Worm (Caenorhabditis elegans) whole organism, L1 larva: ENCODE measurements around the gene str-43.

Experiments used
- ama-1 ChIP-seq: fragments of 150-350 bp; optimal IDR thresholded peaks from 2 replicates; lab custom pipeline; 2014
- ces-1 ChIP-seq: fragments of 150-350 bp; optimal IDR thresholded peaks from 2 replicates; lab custom pipeline; 2014; ENCODE audit warnings: missing biosample characterization, missing genetic modification reagents, missing genetic modification characterization
- dpl-1 ChIP-seq, 3 experiments: fragments of 150-350 bp in 2 of 3; sonication (generic microtip) in 1 of 3; optimal IDR thresholded peaks; 2 replicates each; lab custom pipeline; 2014 to 2017; ENCODE audit warnings: missing biosample characterization in 3 of 3, missing genetic modification characterization in 3 of 3, missing genetic modification reagents in 3 of 3
- elt-2 ChIP-seq: sonication (generic microtip); optimal IDR thresholded peaks from 2 replicates; lab custom pipeline; 2016; ENCODE audit warnings: missing genetic modification characterization, mild to moderate bottlenecking, inconsistent platforms, missing compliant biosample characterization, missing genetic modification reagents
- fkh-8 ChIP-seq: sonication (generic microtip); optimal IDR thresholded peaks from 2 replicates; lab custom pipeline; 2016; ENCODE audit warnings: mild to moderate bottlenecking, missing genetic modification characterization, missing compliant biosample characterization
- fos-1 ChIP-seq: fragments of 150-350 bp; optimal IDR thresholded peaks from 2 replicates; lab custom pipeline; 2014; ENCODE audit warnings: missing biosample characterization, missing genetic modification characterization
- grh-1 ChIP-seq: fragments of 200-800 bp; sonication (Bioruptor generic); IDR thresholded peaks from 2 replicates; pipeline ENCODE4 v1.3.6; 2022; ENCODE audit warnings: missing genetic modification reagents, missing genetic modification characterization, missing compliant biosample characterization
- lin-35 ChIP-seq, 2 experiments: fragments of 150-350 bp; optimal IDR thresholded peaks; 2 replicates each; lab custom pipeline; 2014; ENCODE audit warnings: missing biosample characterization in 2 of 2, missing genetic modification characterization in 2 of 2, missing genetic modification reagents in 2 of 2
- lin-39 ChIP-seq: fragments of 150-350 bp; optimal IDR thresholded peaks from 2 replicates; lab custom pipeline; 2014; ENCODE audit warnings: missing biosample characterization, missing genetic modification reagents, missing genetic modification characterization
- lsy-2 ChIP-seq, 2 experiments: fragments of 150-350 bp; optimal IDR thresholded peaks; 2 replicates each; lab custom pipeline; 2014; ENCODE audit warnings: missing biosample characterization in 2 of 2, missing genetic modification characterization in 2 of 2
- nhr-11 ChIP-seq: fragments of 150-350 bp; optimal IDR thresholded peaks from 2 replicates; lab custom pipeline; 2014; ENCODE audit warnings: missing biosample characterization, missing genetic modification characterization
- snpc-4 ChIP-seq: fragments of 150-350 bp; optimal IDR thresholded peaks from 2 replicates; lab custom pipeline; 2014; ENCODE audit warnings: missing biosample characterization, missing genetic modification characterization
- unc-130 ChIP-seq: fragments of 150-350 bp; optimal IDR thresholded peaks from 2 replicates; lab custom pipeline; 2017; ENCODE audit warnings: missing biosample characterization, missing genetic modification characterization, inconsistent platforms
- zag-1 ChIP-seq: fragments of 150-350 bp; optimal IDR thresholded peaks from 2 replicates; lab custom pipeline; 2014; ENCODE audit warnings: missing biosample characterization, missing genetic modification characterization

DNA sequence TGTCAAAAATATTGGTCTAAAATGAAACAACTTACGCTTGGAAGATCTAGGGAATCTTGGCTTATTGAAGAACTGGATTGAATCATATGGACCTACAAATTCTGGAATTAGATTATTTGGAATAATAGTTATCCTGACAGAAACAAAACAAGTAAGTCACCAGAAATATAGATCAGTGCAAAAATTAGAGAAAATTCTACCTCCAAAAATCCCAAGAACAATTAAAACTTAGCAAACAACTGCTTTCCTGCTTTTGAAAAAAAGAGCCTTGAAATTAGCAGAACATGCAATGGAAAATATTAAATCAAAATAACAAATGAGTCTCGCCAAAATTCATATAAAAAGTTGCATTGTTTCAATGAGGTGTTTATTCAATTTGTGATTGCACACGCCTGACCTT, 21.2 kb upstream of the str-43 start, which contains the start of gene nhr-60:
- no peak for TF ChIP-seq zag-1
- TF ChIP-seq elt-2, result no peak
- no peak for TF ChIP-seq fos-1 (tag; lab: Kevin White, UChicago)
- TF ChIP-seq lsy-2 (tag; optimal IDR thresholded peaks at IDR 0.05; lab: Kevin White, UChicago), result no peak
- no peak for TF ChIP-seq nhr-11 (tag; lab: Kevin White, UChicago)
- TF ChIP-seq ama-1, result no peak
- no peak for TF ChIP-seq lin-39 (tag; lab: Kevin White, UChicago)
- TF ChIP-seq lin-35 (GFP tag; optimal IDR thresholded peaks at IDR 0.05; lab: Kevin White, UChicago), result no peak
- TF ChIP-seq ces-1 (GFP tag; lab: Kevin White, UChicago), result no peak
- no peak for TF ChIP-seq fkh-8
- TF ChIP-seq dpl-1 (GFP tag; optimal IDR thresholded peaks at IDR 0.05; lab: Kevin White, UChicago), result no peak
- TF ChIP-seq unc-130, result no peak
- no peak for TF ChIP-seq snpc-4 (tag; lab: Kevin White, UChicago)
- no peak for TF ChIP-seq grh-1 (GFP tag; lab: Robert Waterston, UW)
